Fruit fly (Drosophila melanogaster): ENCODE data around the gene Polr2G.
A peak's percentile ranks its signal among the peaks of the same experiment; 100 is the strongest.

- TF ChIP-seq psq (GFP tag; optimal IDR thresholded peaks at IDR 0.05) (peak; percentile 15), br (GFP tag; optimal IDR thresholded peaks at IDR 0.05) (no peak), pan (optimal IDR thresholded peaks at IDR 0.05) (no peak), fru (GFP tag; optimal IDR thresholded peaks at IDR 0.05) (no peak), Myc (optimal IDR thresholded peaks at IDR 0.05) (peak; percentile 67), tai (GFP tag; optimal IDR thresholded peaks at IDR 0.05) (no peak), h (GFP tag; optimal IDR thresholded peaks at IDR 0.05) (no peak), Abd-B (GFP tag; optimal IDR thresholded peaks at IDR 0.05) (no peak), jim (GFP tag; optimal IDR thresholded peaks at IDR 0.05) (no peak), Dfd (GFP tag; optimal IDR thresholded peaks at IDR 0.05) (no peak), sv (GFP tag; optimal IDR thresholded peaks at IDR 0.05) (no peak), Vsx2 (GFP tag; optimal IDR thresholded peaks at IDR 0.05; ENCODE audit: partially characterized antibody) (no peak)
These were observed 14.1 kb downstream of the Polr2G start, which contains the start of the genes Spn88Eb and Mau2 for dm6 chr3R:15208712-15209499.
